Fruit fly (Drosophila melanogaster): ENCODE results near the gene SH3PX1.

The SH3PX1 gene

DNA sequence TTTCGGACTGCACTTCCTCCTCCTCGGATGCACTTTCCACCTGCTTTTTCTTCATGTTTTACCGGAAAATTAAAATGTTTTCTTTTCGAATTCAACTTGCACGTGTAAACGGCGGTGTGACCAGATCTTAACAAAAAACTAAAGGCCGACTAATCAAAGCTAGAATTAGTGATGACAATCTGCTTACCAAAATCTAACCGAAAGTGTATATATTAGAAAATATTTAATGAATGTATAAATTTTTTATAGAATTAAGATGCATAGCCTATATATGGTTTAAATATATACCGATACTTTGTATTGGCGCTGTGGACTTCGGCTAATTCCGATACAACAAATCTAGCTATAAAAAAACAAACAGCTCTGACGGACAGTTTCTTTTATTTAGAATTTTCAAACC, 5.3 kb upstream of the SH3PX1 start, which contains the start of the genes CG18178 and CG14174 (continued):
- TF ChIP-seq Aef1 (GFP tag; IDR thresholded peaks at IDR 0.05) = peak; percentile 65
- no peak for TF ChIP-seq emc (GFP tag; optimal IDR thresholded peaks at IDR 0.05)
- no peak for TF ChIP-seq Drgx (GFP tag; IDR thresholded peaks at IDR 0.05)
- TF ChIP-seq Sry-δ (GFP tag; optimal IDR thresholded peaks at IDR 0.05) = peak; percentile 33
- peak; percentile 41 for TF ChIP-seq CG5245 (GFP tag; optimal IDR thresholded peaks at IDR 0.05)
- peak; percentile 2 for TF ChIP-seq Hand (GFP tag; optimal IDR thresholded peaks at IDR 0.05)
- TF ChIP-seq BEAF-32 (GFP tag; optimal IDR thresholded peaks at IDR 0.05) = peak; percentile 61
- no peak for TF ChIP-seq CG1832 (GFP tag; optimal IDR thresholded peaks at IDR 0.05)
- TF ChIP-seq CG10462 (GFP tag; optimal IDR thresholded peaks at IDR 0.05) = peak; percentile 23
- TF ChIP-seq H15 (GFP tag; IDR thresholded peaks at IDR 0.05) = peak; percentile 29; the same call in 1 of the 3 replicates
- TF ChIP-seq grn (GFP tag; optimal IDR thresholded peaks at IDR 0.05) = no peak
- no peak for TF ChIP-seq CG15073 (GFP tag; optimal IDR thresholded peaks at IDR 0.05)
- peak; percentile 2 for TF ChIP-seq Mad (GFP tag; optimal IDR thresholded peaks at IDR 0.05)
- peak; percentile 66 for TF ChIP-seq Ptx1 (GFP tag; IDR thresholded peaks at IDR 0.05)
- TF ChIP-seq CG18476 (GFP tag; optimal IDR thresholded peaks at IDR 0.05) = peak; percentile 38
- no peak for TF ChIP-seq CG9876 (GFP tag; optimal IDR thresholded peaks at IDR 0.05)
- peak; percentile 70 for TF ChIP-seq CG3281 (GFP tag; optimal IDR thresholded peaks at IDR 0.05)
- peak; percentile 67 for TF ChIP-seq CG6689 (GFP tag; IDR thresholded peaks at IDR 0.05)
- peak; percentile 38 for TF ChIP-seq CG8281 (tag; optimal IDR thresholded peaks at IDR 0.05)
- TF ChIP-seq insv (GFP tag; optimal IDR thresholded peaks at IDR 0.05) = peak in 1 of 2 experiments; percentile 28
- TF ChIP-seq ewg (GFP tag; optimal IDR thresholded peaks at IDR 0.05) = peak; percentile 34
- TF ChIP-seq kay (GFP tag; optimal IDR thresholded peaks at IDR 0.05) = peak; percentile 39
- peak; percentile 78 for TF ChIP-seq CG7839 (tag; optimal IDR thresholded peaks at IDR 0.05)
- peak; percentile 69 for TF ChIP-seq Xrp1 (GFP tag; IDR thresholded peaks at IDR 0.05)
- TF ChIP-seq H2.0 (GFP tag; IDR thresholded peaks at IDR 0.05) = peak; percentile 33; the same call in 1 of the 2 replicates
- TF ChIP-seq trh (GFP tag; optimal IDR thresholded peaks at IDR 0.05) = no peak
- peak in 1 of 2 experiments; percentile 71 for TF ChIP-seq Hr51 (GFP tag; optimal IDR thresholded peaks at IDR 0.05)
- peak; percentile 85 for TF ChIP-seq nmo (GFP tag; optimal IDR thresholded peaks at IDR 0.05)
- peak; percentile 44; the same call in 1 of the 2 replicates for TF ChIP-seq al (GFP tag; IDR thresholded peaks at IDR 0.05)
- peak; percentile 42 for TF ChIP-seq CG7928 (GFP tag; optimal IDR thresholded peaks at IDR 0.05)
- no peak for TF ChIP-seq dimm (GFP tag; IDR thresholded peaks at IDR 0.05)
- 0 out of 2 replicates have a peak, but pooled peaks have one; percentile 20 for TF ChIP-seq cas (GFP tag; IDR thresholded peaks at IDR 0.05)
- TF ChIP-seq Lim3 (GFP tag; IDR thresholded peaks at IDR 0.05) = no peak
- TF ChIP-seq ttk (GFP tag; IDR thresholded peaks at IDR 0.05) = peak; percentile 49; the same call in 1 of the 2 replicates
- no peak for TF ChIP-seq Deaf1 (tag; optimal IDR thresholded peaks at IDR 0.05)
- no peak for TF ChIP-seq chinmo (GFP tag; IDR thresholded peaks at IDR 0.05; ENCODE audit: partially characterized antibody)
- peak; percentile 60 for TF ChIP-seq lilli (GFP tag; optimal IDR thresholded peaks at IDR 0.05)
- no peak for TF ChIP-seq CG3407 (GFP tag; optimal IDR thresholded peaks at IDR 0.05)
- no peak for TF ChIP-seq zfh2 (GFP tag; optimal IDR thresholded peaks at IDR 0.05)
- TF ChIP-seq CG6254 (GFP tag; optimal IDR thresholded peaks at IDR 0.05) = peak; percentile 38
- peak; percentile 59 for TF ChIP-seq YL-1 (GFP tag; optimal IDR thresholded peaks at IDR 0.05)
- no peak for TF ChIP-seq Tbp (GFP tag; optimal IDR thresholded peaks at IDR 0.05)
- TF ChIP-seq CG17359 (tag; optimal IDR thresholded peaks at IDR 0.05) = peak; percentile 53
- peak; percentile 63; the same call in 1 of the 2 replicates for TF ChIP-seq CG14014 (GFP tag; IDR thresholded peaks at IDR 0.05)
- TF ChIP-seq Fer1 (GFP tag; optimal IDR thresholded peaks at IDR 0.05) = peak; percentile 78
- peak; percentile 36 for TF ChIP-seq CG9215 (GFP tag; IDR thresholded peaks at IDR 0.05)
- no peak for TF ChIP-seq CG33213 (GFP tag; optimal IDR thresholded peaks at IDR 0.05)
- TF ChIP-seq CG10654 (GFP tag; optimal IDR thresholded peaks at IDR 0.05) = peak; percentile 49
- no peak for TF ChIP-seq HLH4C (GFP tag; IDR thresholded peaks at IDR 0.05; ENCODE audit: partially characterized antibody)
- TF ChIP-seq her (GFP tag; optimal IDR thresholded peaks at IDR 0.05) = no peak
- peak; percentile 82 for TF ChIP-seq Nf-YC (tag; optimal IDR thresholded peaks at IDR 0.05)

All from whole organism, embryonic.